Fruit fly (Drosophila melanogaster) whole organism, embryonic: Measurements from ENCODE around the gene arg.

Experiments
- Aef1 ChIP-seq: fragments of 200-800 bp; sonication (Bioruptor generic); IDR thresholded peaks from 3 replicates; pipeline ENCODE4 v1.3.6; 2022; ENCODE audit warnings: missing biosample characterization, missing genetic modification characterization
- Antp ChIP-seq: fragments of 200-800 bp; sonication (Bioruptor generic); optimal IDR thresholded peaks from 3 replicates; lab custom pipeline; 2016; ENCODE audit warnings: missing biosample characterization, missing genetic modification characterization
- Blimp-1 ChIP-seq: fragments of 200-800 bp; sonication (Bioruptor generic); optimal IDR thresholded peaks from 3 replicates; lab custom pipeline; 2018; ENCODE audit warnings: missing biosample characterization, missing genetic modification characterization, mild to moderate bottlenecking, moderate library complexity, missing genetic modification reagents
- Bteb2 ChIP-seq: fragments of 200-800 bp; sonication (Bioruptor generic); optimal IDR thresholded peaks from 2 replicates; lab custom pipeline; 2016; ENCODE audit warnings: missing biosample characterization, missing genetic modification characterization
- CG13775 ChIP-seq: fragments of 200-800 bp; sonication (Bioruptor generic); optimal IDR thresholded peaks from 3 replicates; lab custom pipeline; 2017; ENCODE audit warnings: missing biosample characterization, mild to moderate bottlenecking, missing genetic modification characterization
- CG14441 ChIP-seq: fragments of 200-800 bp; sonication (Bioruptor generic); IDR thresholded peaks from 2 replicates; pipeline ENCODE4 v1.3.6; 2022; ENCODE audit warnings: missing biosample characterization, missing genetic modification characterization
- CG16813 ChIP-seq: fragments of 200-800 bp; sonication (Bioruptor generic); IDR thresholded peaks from 3 replicates; pipeline ENCODE4 v1.3.6; 2022; ENCODE audit warnings: missing biosample characterization, missing genetic modification characterization; ENCODE audit not compliant: partially characterized antibody
- CG17186 ChIP-seq: fragments of 200-800 bp; sonication (Bioruptor generic); optimal IDR thresholded peaks from 3 replicates; lab custom pipeline; 2017; ENCODE audit warnings: missing biosample characterization, missing genetic modification reagents, missing genetic modification characterization
- CG1832 ChIP-seq: fragments of 200-800 bp; sonication (Bioruptor generic); optimal IDR thresholded peaks from 2 replicates; lab custom pipeline; 2017; ENCODE audit warnings: missing biosample characterization, mild to moderate bottlenecking, missing genetic modification characterization, inconsistent platforms
- CG7556 ChIP-seq: fragments of 200-800 bp; sonication (Bioruptor generic); optimal IDR thresholded peaks from 2 replicates; lab custom pipeline; 2017; ENCODE audit warnings: missing biosample characterization, mild to moderate bottlenecking, missing genetic modification characterization
- CG8765 ChIP-seq: fragments of 200-800 bp; sonication (Bioruptor generic); IDR thresholded peaks from 2 replicates; pipeline ENCODE4 v1.3.6; 2022; ENCODE audit warnings: missing biosample characterization, missing genetic modification characterization
- CG8924 ChIP-seq: fragments of 200-800 bp; optimal IDR thresholded peaks from 3 replicates; lab custom pipeline; 2019; ENCODE audit warnings: missing biosample characterization, mild to moderate bottlenecking, missing genetic modification characterization, moderate library complexity
- CG9437 ChIP-seq: fragments of 200-800 bp; sonication (Bioruptor generic); optimal IDR thresholded peaks from 2 replicates; lab custom pipeline; 2018; ENCODE audit warnings: missing biosample characterization, mild to moderate bottlenecking, missing genetic modification characterization
- CoRest ChIP-seq: fragments of 200-800 bp; sonication (Bioruptor generic); optimal IDR thresholded peaks from 3 replicates; lab custom pipeline; 2018; ENCODE audit warnings: missing biosample characterization, mild to moderate bottlenecking, missing genetic modification characterization, moderate library complexity
- CrebB ChIP-seq: fragments of 200-800 bp; sonication (Bioruptor generic); optimal IDR thresholded peaks from 3 replicates; lab custom pipeline; 2018; ENCODE audit warnings: missing biosample characterization, mild to moderate bottlenecking, missing genetic modification characterization
- Dad ChIP-seq: fragments of 200-800 bp; sonication (Bioruptor generic); optimal IDR thresholded peaks from 3 replicates; lab custom pipeline; 2016; ENCODE audit warnings: missing biosample characterization, missing genetic modification characterization
- Med ChIP-seq: fragments of 200-800 bp; sonication (Bioruptor generic); peaks from one replicate; lab custom pipeline; 2016; ENCODE audit warnings: missing biosample characterization, missing genetic modification characterization, mild to moderate bottlenecking, inconsistent platforms, moderate library complexity
- Myb ChIP-seq: fragments of 200-800 bp; sonication (Bioruptor generic); optimal IDR thresholded peaks from 2 replicates; lab custom pipeline; 2016; ENCODE audit warnings: missing biosample characterization, missing genetic modification characterization
- Neu2 ChIP-seq: fragments of 200-800 bp; sonication (Bioruptor generic); optimal IDR thresholded peaks from 3 replicates; lab custom pipeline; 2016; ENCODE audit warnings: missing biosample characterization, missing genetic modification characterization, borderline replicate concordance
- Nf-YC ChIP-seq: fragments of 200-800 bp; optimal IDR thresholded peaks from 3 replicates; lab custom pipeline; 2019; ENCODE audit warnings: missing biosample characterization, mild to moderate bottlenecking, missing genetic modification characterization, moderate library complexity
- Tbp ChIP-seq: fragments of >200 bp; optimal IDR thresholded peaks from 2 replicates; lab custom pipeline; 2018; ENCODE audit warnings: missing biosample characterization, missing genetic modification characterization
- Xrp1 ChIP-seq: fragments of 200-800 bp; sonication (Bioruptor generic); IDR thresholded peaks from 2 replicates; pipeline ENCODE4 v1.3.6; 2022; ENCODE audit warnings: missing biosample characterization, missing genetic modification characterization
- bab2 ChIP-seq: fragments of 200-800 bp; sonication (Bioruptor generic); optimal IDR thresholded peaks from 2 replicates; lab custom pipeline; 2016; ENCODE audit warnings: missing biosample characterization, missing genetic modification characterization
- croc ChIP-seq: fragments of 200-800 bp; sonication (Bioruptor generic); conservative IDR thresholded peaks from 3 replicates; pipeline ENCODE4 v1.3.6; 2022; ENCODE audit warnings: missing biosample characterization, missing genetic modification characterization
- dm ChIP-seq: fragments of 200-800 bp; sonication (Bioruptor generic); optimal IDR thresholded peaks from 3 replicates; lab custom pipeline; 2016; ENCODE audit warnings: missing biosample characterization, missing genetic modification characterization
- dysf ChIP-seq: fragments of 200-800 bp; sonication (Bioruptor generic); IDR thresholded peaks from 3 replicates; pipeline ENCODE4 v1.3.6; 2022; ENCODE audit warnings: missing biosample characterization, missing genetic modification characterization
- fd64A ChIP-seq: fragments of 200-800 bp; sonication (Bioruptor generic); optimal IDR thresholded peaks from 3 replicates; lab custom pipeline; 2018; ENCODE audit warnings: missing biosample characterization, mild to moderate bottlenecking, missing genetic modification characterization
- gt ChIP-seq: fragments of 200-800 bp; sonication (Bioruptor generic); IDR thresholded peaks from 2 replicates; pipeline ENCODE4 v1.3.6; 2022; ENCODE audit warnings: missing biosample characterization, missing genetic modification characterization
- hb ChIP-seq: fragments of 200-800 bp; sonication (Bioruptor generic); IDR thresholded peaks from 3 replicates; pipeline ENCODE4 v1.3.6; 2022; ENCODE audit warnings: missing biosample characterization, missing genetic modification characterization; ENCODE audit not compliant: partially characterized antibody
- klu ChIP-seq: fragments of 200-800 bp; sonication (Bioruptor generic); IDR thresholded peaks from 2 replicates; pipeline ENCODE4 v1.3.6; 2022; ENCODE audit warnings: missing biosample characterization, missing genetic modification characterization
- kni ChIP-seq: fragments of 200-800 bp; sonication (Bioruptor generic); optimal IDR thresholded peaks from 3 replicates; lab custom pipeline; 2017; ENCODE audit warnings: mild to moderate bottlenecking, missing biosample characterization, missing genetic modification reagents, missing genetic modification characterization
- lola ChIP-seq, 3 experiments: fragments of >200 bp in 2 of 3; fragments of 200-800 bp in 1 of 3; sonication (Bioruptor generic) in 1 of 3; optimal IDR thresholded peaks; 2 replicates each; lab custom pipeline; 2017 to 2019; ENCODE audit warnings: missing biosample characterization in 3 of 3, missing genetic modification characterization in 3 of 3, mild to moderate bottlenecking in 1 of 3, moderate library complexity in 1 of 3
- maf-S ChIP-seq: fragments of 200-800 bp; sonication (Bioruptor generic); optimal IDR thresholded peaks from 2 replicates; lab custom pipeline; 2016; ENCODE audit warnings: missing biosample characterization, missing genetic modification characterization
- nerfin-1 ChIP-seq: fragments of 200-800 bp; sonication (Bioruptor generic); optimal IDR thresholded peaks from 3 replicates; lab custom pipeline; 2019; ENCODE audit warnings: missing biosample characterization, mild to moderate bottlenecking, missing genetic modification characterization, moderate library complexity
- pan ChIP-seq, 4 experiments: fragments of >200 bp in 3 of 4; fragments of 200-800 bp in 1 of 4; sonication (Bioruptor generic) in 1 of 4; optimal IDR thresholded peaks in 3 of 4; IDR thresholded peaks in 1 of 4; 2 replicates each; pipeline versions ENCODE4 v1.3.6 to Lab custom; 2017 to 2022; ENCODE audit warnings: missing biosample characterization in 2 of 4, missing genetic modification characterization in 2 of 4, mixed read lengths in 1 of 4
- salm ChIP-seq: fragments of 200-800 bp; sonication (Bioruptor generic); optimal IDR thresholded peaks from 2 replicates; lab custom pipeline; 2018; ENCODE audit warnings: missing biosample characterization, mild to moderate bottlenecking, missing genetic modification characterization
- sens ChIP-seq: fragments of 200-800 bp; sonication (Bioruptor generic); peaks from one replicate; lab custom pipeline; 2016; ENCODE audit warnings: missing biosample characterization, missing genetic modification characterization
- sna ChIP-seq: fragments of 200-800 bp; sonication (Bioruptor generic); IDR thresholded peaks from 2 replicates; pipeline ENCODE4 v1.3.6; 2022; ENCODE audit warnings: missing biosample characterization, missing genetic modification characterization; ENCODE audit not compliant: partially characterized antibody
- ssp ChIP-seq: fragments of 200-800 bp; sonication (Bioruptor generic); IDR thresholded peaks from 2 replicates; pipeline ENCODE4 v1.3.6; 2022; ENCODE audit warnings: missing biosample characterization, missing genetic modification characterization
- twi ChIP-seq: fragments of 200-800 bp; optimal IDR thresholded peaks from 2 replicates; lab custom pipeline; 2019; ENCODE audit warnings: missing biosample characterization, mild to moderate bottlenecking, missing genetic modification characterization, moderate library complexity
- vvl ChIP-seq: fragments of 200-800 bp; sonication (Bioruptor generic); IDR thresholded peaks from 2 replicates; pipeline ENCODE4 v1.3.6; 2022; ENCODE audit warnings: missing biosample characterization, missing genetic modification characterization

Gene arg

DNA sequence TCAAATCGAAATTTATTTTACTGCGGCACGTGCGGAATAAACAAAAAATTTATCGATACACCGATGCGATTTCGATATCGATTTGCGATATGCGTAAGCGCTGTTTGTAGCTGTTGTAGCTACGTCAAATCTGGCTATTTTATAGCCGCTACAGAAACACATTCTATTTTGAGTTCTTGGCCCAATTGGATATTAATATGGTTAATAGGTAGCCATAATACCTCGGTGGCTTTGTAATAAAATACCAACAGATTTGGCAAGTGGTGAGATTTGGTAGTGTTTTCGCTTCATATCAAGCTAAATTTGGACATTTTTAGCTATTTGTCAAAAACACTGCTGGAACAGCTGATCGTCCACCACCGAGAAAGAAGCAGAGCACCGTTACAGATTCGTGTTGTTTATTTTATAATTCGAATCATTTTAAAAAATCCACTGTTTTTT lies 21.7 kb upstream of the arg start, which contains the start of the genes CG18273 and CG3156 (continued):
- TF ChIP-seq Neu2 (GFP tag; lab: Kevin White, UChicago) (no peak), CG7556 (GFP tag; lab: Kevin White, UChicago) (no peak), Myb (peak; percentile 67), Antp (GFP tag; lab: Kevin White, UChicago) (peak; percentile 16), vvl (GFP tag; lab: Robert Waterston, UW) (no peak), gt (GFP tag; lab: Robert Waterston, UW) (no peak), ssp (GFP tag; lab: Robert Waterston, UW) (peak; percentile 61), twi (tag; lab: Kevin White, UChicago) (no peak), CG17186 (GFP tag; lab: Kevin White, UChicago) (peak; percentile 82), klu (no peak), CrebB (tag; lab: Kevin White, UChicago) (no peak), CoRest (tag; lab: Kevin White, UChicago) (peak; percentile 55), CG8924 (tag; lab: Kevin White, UChicago) (peak; percentile 33), salm (tag; lab: Kevin White, UChicago) (no peak), CG9437 (peak; percentile 87), Tbp (GFP tag; lab: Kevin White, UChicago) (peak; percentile 55), sens (GFP tag; lab: Kevin White, UChicago) (peak; percentile 86), bab2 (GFP tag; lab: Kevin White, UChicago) (no peak), dm (GFP tag; lab: Kevin White, UChicago) (peak; percentile 88), Bteb2 (GFP tag; lab: Kevin White, UChicago) (peak; percentile 11), Xrp1 (GFP tag; lab: Robert Waterston, UW) (0 out of 2 replicates have a peak, but pooled peaks have one; percentile 6), kni (peak; percentile 60), Med (GFP tag; lab: Kevin White, UChicago) (peak; percentile 81), Aef1 (no peak), lola (GFP tag; optimal IDR thresholded peaks at IDR 0.05; lab: Kevin White, UChicago) (peak in 1 of 3 experiments; percentile 28), fd64A (GFP tag; lab: Kevin White, UChicago) (no peak), CG13775 (peak; percentile 36), CG8765 (GFP tag; lab: Robert Waterston, UW) (no peak), CG14441 (no peak), croc (GFP tag; lab: Robert Waterston, UW) (no peak), Dad (no peak), nerfin-1 (peak; percentile 37), sna (0 out of 2 replicates have a peak, but pooled peaks have one; percentile 47), hb (GFP tag; lab: Robert Waterston, UW) (0 out of 3 replicates have a peak, but pooled peaks have one; percentile 43), dysf (0 out of 3 replicates have a peak, but pooled peaks have one; percentile 11), maf-S (GFP tag; lab: Kevin White, UChicago) (no peak), Nf-YC (tag; lab: Kevin White, UChicago) (peak; percentile 53), CG16813 (GFP tag; lab: Robert Waterston, UW) (peak; percentile 56; the same call in 2 of the 3 replicates), CG1832 (GFP tag; lab: Kevin White, UChicago) (no peak), pan (optimal IDR thresholded peaks at IDR 0.05; lab: Kevin White, UChicago) (no peak), pan (GFP tag; optimal IDR thresholded peaks at IDR 0.05 in 1 of 2, IDR thresholded peaks at IDR 0.05 in 1 of 2) (no peak), Blimp-1 (GFP tag; lab: Kevin White, UChicago) (no peak)
